Fruit fly (Drosophila melanogaster) whole organism, pupa: Measurements from ENCODE around the gene Atox1.

Experiments
- CG10348 ChIP-seq: fragments of 200-800 bp; sonication (Bioruptor generic); IDR thresholded peaks from 2 replicates; pipeline ENCODE4 v1.3.6; 2022; ENCODE audit warnings: missing biosample characterization, missing genetic modification characterization
- CG12605 ChIP-seq: fragments of 200-800 bp; sonication (Bioruptor generic); IDR thresholded peaks from 2 replicates; pipeline ENCODE4 v1.3.6; 2022; ENCODE audit warnings: missing biosample characterization, missing genetic modification characterization
- CG13204 ChIP-seq: fragments of 200-800 bp; sonication (Bioruptor generic); optimal IDR thresholded peaks from 2 replicates; lab custom pipeline; 2018; ENCODE audit warnings: missing biosample characterization, mild to moderate bottlenecking, missing genetic modification characterization, moderate library complexity
- CG14655 ChIP-seq: fragments of 200-800 bp; sonication (Bioruptor generic); optimal IDR thresholded peaks from 3 replicates; lab custom pipeline; 2017; ENCODE audit warnings: mild to moderate bottlenecking, missing biosample characterization, missing genetic modification reagents, missing genetic modification characterization
- CG15710 ChIP-seq: fragments of 200-800 bp; sonication (Bioruptor generic); optimal IDR thresholded peaks from 2 replicates; lab custom pipeline; 2018; ENCODE audit warnings: missing biosample characterization, mild to moderate bottlenecking, missing genetic modification characterization, moderate library complexity
- CG17806 ChIP-seq: fragments of 200-800 bp; sonication (Bioruptor generic); optimal IDR thresholded peaks from 2 replicates; lab custom pipeline; 2018; ENCODE audit warnings: missing biosample characterization, mild to moderate bottlenecking, missing genetic modification characterization, moderate library complexity
- CG32121 ChIP-seq: fragments of 200-800 bp; sonication (Bioruptor generic); IDR thresholded peaks from 2 replicates; pipeline ENCODE4 v1.3.6; 2022; ENCODE audit warnings: missing biosample characterization, missing genetic modification characterization
- CG34367 ChIP-seq: fragments of 200-800 bp; sonication (Bioruptor generic); optimal IDR thresholded peaks from 2 replicates; lab custom pipeline; 2018; ENCODE audit warnings: missing biosample characterization, mild to moderate bottlenecking, missing genetic modification characterization
- CG4496 ChIP-seq: fragments of 200-800 bp; sonication (Bioruptor generic); IDR thresholded peaks from 3 replicates; pipeline ENCODE4 v1.3.6; 2022; ENCODE audit warnings: missing biosample characterization, missing genetic modification characterization
- CG8159 ChIP-seq: fragments of 200-800 bp; sonication (Bioruptor generic); optimal IDR thresholded peaks from 3 replicates; lab custom pipeline; 2018; ENCODE audit warnings: missing biosample characterization, mild to moderate bottlenecking, missing genetic modification characterization, moderate library complexity
- CG8301 ChIP-seq: fragments of 200-800 bp; sonication (Bioruptor generic); optimal IDR thresholded peaks from 2 replicates; lab custom pipeline; 2018; ENCODE audit warnings: missing biosample characterization, mild to moderate bottlenecking, missing genetic modification characterization
- CG9948 ChIP-seq: fragments of 200-800 bp; sonication (Bioruptor generic); optimal IDR thresholded peaks from 2 replicates; lab custom pipeline; 2018; ENCODE audit warnings: missing biosample characterization, mild to moderate bottlenecking, missing genetic modification characterization, moderate library complexity
- D1 ChIP-seq: fragments of 200-800 bp; sonication (Bioruptor generic); optimal IDR thresholded peaks from 2 replicates; lab custom pipeline; 2018; ENCODE audit warnings: missing biosample characterization, mild to moderate bottlenecking, missing genetic modification characterization, moderate library complexity
- EcR ChIP-seq: fragments of 200-800 bp; sonication (Bioruptor generic); optimal IDR thresholded peaks from 3 replicates; lab custom pipeline; 2019; ENCODE audit warnings: missing biosample characterization, missing genetic modification characterization, mild to moderate bottlenecking, moderate library complexity, missing genetic modification reagents
- Ets98B ChIP-seq: fragments of 200-800 bp; sonication (Bioruptor generic); IDR thresholded peaks from 2 replicates; pipeline ENCODE4 v1.3.6; 2022; ENCODE audit warnings: missing biosample characterization, missing genetic modification characterization
- Pif1A ChIP-seq: fragments of 200-800 bp; sonication (Bioruptor generic); optimal IDR thresholded peaks from 3 replicates; lab custom pipeline; 2016; ENCODE audit warnings: missing biosample characterization, missing genetic modification characterization
- Pif1B ChIP-seq: fragments of 200-800 bp; sonication (Bioruptor generic); optimal IDR thresholded peaks from 3 replicates; lab custom pipeline; 2016; ENCODE audit warnings: missing biosample characterization, missing genetic modification characterization
- Snoo ChIP-seq: fragments of 200-800 bp; sonication (Bioruptor generic); optimal IDR thresholded peaks from 3 replicates; lab custom pipeline; 2017; ENCODE audit warnings: missing biosample characterization, mild to moderate bottlenecking, missing genetic modification characterization, inconsistent platforms
- fd96Ca ChIP-seq: fragments of 200-800 bp; sonication (Bioruptor generic); IDR thresholded peaks from 3 replicates; pipeline ENCODE4 v1.3.6; 2022; ENCODE audit warnings: missing biosample characterization, missing genetic modification characterization
- gl ChIP-seq: fragments of 200-800 bp; sonication (Bioruptor generic); optimal IDR thresholded peaks from 2 replicates; lab custom pipeline; 2018; ENCODE audit warnings: missing biosample characterization, mild to moderate bottlenecking, missing genetic modification characterization
- rn ChIP-seq: fragments of 200-800 bp; sonication (Bioruptor generic); IDR thresholded peaks from 2 replicates; pipeline ENCODE4 v1.3.6; 2022; ENCODE audit warnings: missing biosample characterization, missing genetic modification characterization

Gene Atox1

DNA sequence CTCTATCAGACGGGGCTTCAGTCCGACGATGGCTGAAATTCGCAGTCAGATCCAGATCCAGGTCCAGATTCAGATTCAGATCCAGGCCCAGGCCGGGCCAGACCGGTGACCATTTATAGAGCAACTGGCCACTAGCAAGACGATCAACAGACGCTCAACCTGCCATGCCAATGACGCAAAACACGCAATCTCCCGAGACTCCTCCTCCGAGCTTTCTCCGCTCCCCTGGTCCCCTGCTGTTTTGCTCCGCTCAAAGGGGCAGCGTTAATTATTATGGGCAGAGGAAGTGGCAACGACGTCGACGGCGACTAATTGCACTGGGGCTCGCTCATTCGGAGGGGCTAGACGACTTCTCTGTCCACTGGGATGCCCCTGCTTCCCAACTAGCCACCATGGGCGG, 10.6 kb downstream of the Atox1 start:
- no peak for TF ChIP-seq CG12605 (GFP tag; lab: Robert Waterston, UW)
- peak; percentile 20 for TF ChIP-seq EcR
- TF ChIP-seq CG9948 (tag; lab: Kevin White, UChicago), result no peak
- peak; percentile 64 for TF ChIP-seq CG13204

DNA sequence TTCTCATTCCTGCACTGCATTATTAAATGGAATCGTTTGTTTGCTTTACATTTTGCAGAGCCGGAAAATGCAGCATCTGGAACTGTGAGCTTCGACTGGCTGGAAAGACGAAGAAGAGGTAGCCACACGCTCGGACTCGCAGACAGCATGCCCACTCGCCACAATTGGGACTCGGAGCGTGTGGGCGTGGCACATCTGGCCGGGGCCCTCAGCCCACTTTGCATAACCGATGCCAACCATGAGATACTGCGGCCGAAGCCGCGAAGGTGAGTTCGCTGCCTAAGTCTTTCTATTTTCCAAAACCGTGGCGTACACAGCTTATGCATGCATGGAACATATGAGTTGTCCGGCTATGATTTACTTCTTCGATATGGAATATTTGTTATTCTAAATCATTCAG, 11.3 kb downstream of the Atox1 start:
- TF ChIP-seq CG32121 (GFP tag; lab: Robert Waterston, UW), result no peak
- TF ChIP-seq EcR, result no peak
- TF ChIP-seq CG9948 (tag; lab: Kevin White, UChicago), result no peak

DNA sequence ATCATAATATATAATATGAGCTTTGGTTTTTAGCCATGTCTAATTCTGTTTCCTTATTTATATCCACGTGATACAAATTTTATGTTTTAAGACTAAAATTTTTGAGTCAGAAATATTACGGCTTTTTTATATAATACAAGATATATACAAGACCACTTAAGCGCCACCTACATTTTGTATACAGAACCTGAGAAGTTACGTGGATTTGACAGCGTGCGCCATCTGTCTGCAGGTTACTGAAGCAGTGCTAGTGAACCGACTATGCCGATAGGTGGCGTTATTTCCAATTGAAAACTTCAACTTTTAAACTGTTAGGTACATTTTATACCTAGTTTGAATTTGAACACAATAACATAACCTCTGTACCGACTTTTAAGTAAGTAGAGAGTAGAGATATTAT, 12.0 kb downstream of the Atox1 start:
- TF ChIP-seq D1 (tag; lab: Kevin White, UChicago) (peak; percentile 66), gl (tag; lab: Kevin White, UChicago) (no peak), EcR (peak; percentile 58)

DNA sequence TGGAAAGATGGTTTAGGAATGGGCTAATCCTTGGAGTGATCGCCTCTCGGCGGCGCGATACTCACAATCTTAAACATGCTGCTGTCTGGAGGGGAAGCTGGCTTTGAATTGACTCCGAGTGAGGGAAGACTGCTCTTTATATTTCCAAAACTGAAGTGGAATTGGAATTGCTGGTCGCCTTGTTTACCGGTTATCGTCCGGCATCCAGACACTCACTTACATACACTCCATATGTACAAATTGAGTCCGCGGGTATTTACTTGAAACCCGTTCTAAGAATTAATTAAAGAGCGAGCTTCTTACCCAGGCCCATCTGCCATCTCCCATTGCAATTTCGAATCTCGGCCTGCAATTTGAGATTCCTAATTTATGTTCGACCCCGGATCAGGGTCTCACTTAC, 26.1 kb downstream of the Atox1 start, which contains the start of gene Cpr78E:
Cpr78E (minus strand) TSS at position 101 of the 400 bp plus-strand sequence.
- TF ChIP-seq CG32121 (GFP tag; lab: Robert Waterston, UW) (no peak), gl (tag; lab: Kevin White, UChicago) (no peak), D1 (tag; lab: Kevin White, UChicago) (no peak), CG4496 (GFP tag; lab: Robert Waterston, UW) (no peak), rn (no peak), CG17806 (tag; lab: Kevin White, UChicago) (no peak), CG10348 (GFP tag; lab: Robert Waterston, UW) (no peak), CG12605 (GFP tag; lab: Robert Waterston, UW) (no peak)

DNA sequence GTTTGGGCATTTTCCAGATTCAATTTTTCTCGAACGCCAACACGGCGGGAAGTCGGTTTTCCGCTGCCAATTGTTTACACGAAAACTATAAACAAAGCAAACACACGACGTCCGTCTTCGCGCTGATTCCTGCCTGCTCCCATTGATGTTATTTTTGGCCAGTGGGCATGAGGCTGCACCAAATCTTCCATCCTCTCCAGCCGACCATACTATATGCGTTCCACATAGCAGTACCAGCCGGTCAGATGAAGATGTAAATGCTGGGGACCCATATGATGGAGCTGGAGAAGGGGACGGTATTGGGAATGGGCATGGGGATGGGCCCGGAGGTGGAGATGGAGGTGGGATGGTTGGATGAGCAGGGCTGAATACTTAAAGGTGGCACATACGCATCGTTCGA, 26.7 kb downstream of the Atox1 start:
- no peak for TF ChIP-seq EcR
- TF ChIP-seq CG8301 (tag; lab: Kevin White, UChicago), result no peak
- TF ChIP-seq fd96Ca (GFP tag; lab: Robert Waterston, UW), result no peak
- TF ChIP-seq Pif1A, result no peak
- TF ChIP-seq Snoo, result no peak
- no peak for TF ChIP-seq CG4496 (GFP tag; lab: Robert Waterston, UW)
- no peak for TF ChIP-seq CG15710 (tag; lab: Kevin White, UChicago)
- TF ChIP-seq Ets98B (GFP tag; lab: Robert Waterston, UW), result no peak
- no peak for TF ChIP-seq CG12605 (GFP tag; lab: Robert Waterston, UW)
- no peak for TF ChIP-seq CG9948 (tag; lab: Kevin White, UChicago)
- no peak for TF ChIP-seq CG14655
- TF ChIP-seq CG8159 (tag; lab: Kevin White, UChicago), result no peak
- TF ChIP-seq CG10348 (GFP tag; lab: Robert Waterston, UW), result no peak
- no peak for TF ChIP-seq CG13204
- no peak for TF ChIP-seq Pif1B (GFP tag; lab: Kevin White, UChicago)
- TF ChIP-seq rn, result no peak
- TF ChIP-seq CG17806 (tag; lab: Kevin White, UChicago), result no peak
- TF ChIP-seq CG32121 (GFP tag; lab: Robert Waterston, UW), result no peak
- no peak for TF ChIP-seq CG34367 (tag; lab: Kevin White, UChicago)
- no peak for TF ChIP-seq D1 (tag; lab: Kevin White, UChicago)

DNA sequence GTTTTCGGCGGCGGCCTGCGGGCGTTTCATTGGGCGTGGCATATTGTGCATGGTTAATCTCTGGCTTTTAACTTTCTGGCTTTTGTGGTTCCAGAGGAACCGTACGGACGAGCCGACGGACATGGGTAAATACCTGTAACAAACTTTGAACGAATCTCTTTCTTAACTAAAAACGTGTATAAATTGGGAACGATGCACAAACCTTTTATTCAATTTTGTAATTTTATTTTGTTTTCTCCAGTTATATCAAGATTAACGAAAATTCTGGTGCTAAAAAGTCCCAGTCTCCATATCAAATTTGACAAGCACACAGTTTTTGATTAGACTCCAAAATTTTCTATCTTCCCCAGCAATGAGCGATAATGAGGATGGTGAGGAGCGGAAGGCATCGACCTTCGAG, 31.0 kb downstream of the Atox1 start, which contains the start of gene CG11249:
CG11249 (plus strand) TSS at position 301 of the 400 bp plus-strand sequence.
- TF ChIP-seq CG4496 (GFP tag; lab: Robert Waterston, UW), result no peak
- no peak for TF ChIP-seq CG14655
- TF ChIP-seq D1 (tag; lab: Kevin White, UChicago), result no peak
- no peak for TF ChIP-seq CG12605 (GFP tag; lab: Robert Waterston, UW)
- no peak for TF ChIP-seq gl (tag; lab: Kevin White, UChicago)
- TF ChIP-seq Pif1A, result no peak
- TF ChIP-seq EcR, result no peak
- no peak for TF ChIP-seq CG9948 (tag; lab: Kevin White, UChicago)
- no peak for TF ChIP-seq CG13204
- TF ChIP-seq CG8301 (tag; lab: Kevin White, UChicago), result no peak
- no peak for TF ChIP-seq CG10348 (GFP tag; lab: Robert Waterston, UW)

DNA sequence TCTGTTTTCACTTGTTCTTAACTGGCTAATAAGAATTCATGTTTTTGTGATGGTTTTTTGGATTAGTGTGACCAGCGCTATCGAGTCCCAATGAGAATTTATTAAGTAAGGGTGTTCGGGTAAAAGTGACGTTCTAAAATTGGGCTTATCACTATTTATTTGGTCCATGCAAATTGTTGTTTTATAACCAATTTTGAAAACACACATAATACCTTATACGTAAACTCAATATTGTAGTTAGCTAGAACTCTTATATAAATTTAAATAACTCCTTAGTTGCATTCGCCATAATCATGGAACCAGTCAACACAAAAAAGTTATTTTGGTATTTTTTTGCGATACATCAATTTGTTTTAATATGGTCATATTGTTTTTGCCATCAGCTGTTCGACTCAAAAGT, 38.9 kb downstream of the Atox1 start, which contains the start of the genes Als2 and CG11248:
Als2 (minus strand) TSS at position 69 of the 400 bp plus-strand sequence.
CG11248 (plus strand) TSS at position 364 of the 400 bp plus-strand sequence.
- TF ChIP-seq Ets98B (GFP tag; lab: Robert Waterston, UW) (peak; percentile 40; the same call in 1 of the 2 replicates), rn (0 out of 2 replicates have a peak, but pooled peaks have one; percentile 33), CG8159 (tag; lab: Kevin White, UChicago) (peak; percentile 75), Snoo (no peak), EcR (no peak), CG34367 (tag; lab: Kevin White, UChicago) (peak; percentile 48), fd96Ca (GFP tag; lab: Robert Waterston, UW) (no peak), gl (tag; lab: Kevin White, UChicago) (no peak), CG17806 (tag; lab: Kevin White, UChicago) (no peak), CG8301 (tag; lab: Kevin White, UChicago) (no peak), CG10348 (GFP tag; lab: Robert Waterston, UW) (no peak), Pif1B (GFP tag; lab: Kevin White, UChicago) (no peak), CG32121 (GFP tag; lab: Robert Waterston, UW) (peak; percentile 39; the same call in 1 of the 2 replicates), CG12605 (GFP tag; lab: Robert Waterston, UW) (no peak), CG4496 (GFP tag; lab: Robert Waterston, UW) (peak; percentile 69; the same call in 2 of the 3 replicates), CG14655 (no peak), D1 (tag; lab: Kevin White, UChicago) (no peak), CG15710 (tag; lab: Kevin White, UChicago) (peak; percentile 73), CG9948 (tag; lab: Kevin White, UChicago) (peak; percentile 67), CG13204 (no peak), Pif1A (no peak)
